Fruit fly (Drosophila melanogaster) whole organism, embryonic: Measurements from ENCODE around the gene Mst85C.
A peak's percentile ranks its signal among the peaks of the same experiment; 100 is the strongest.

Experiments
- Antp ChIP-seq: fragments of 200-800 bp; sonication (Bioruptor generic); optimal IDR thresholded peaks from 3 replicates; lab custom pipeline; 2016; ENCODE audit warnings: missing biosample characterization, missing genetic modification characterization
- Blimp-1 ChIP-seq: fragments of 200-800 bp; sonication (Bioruptor generic); optimal IDR thresholded peaks from 3 replicates; lab custom pipeline; 2018; ENCODE audit warnings: missing biosample characterization, missing genetic modification characterization, mild to moderate bottlenecking, moderate library complexity, missing genetic modification reagents
- CG10209 ChIP-seq: fragments of 200-800 bp; sonication (Bioruptor generic); optimal IDR thresholded peaks from 3 replicates; lab custom pipeline; 2017; ENCODE audit warnings: missing biosample characterization, mild to moderate bottlenecking, missing genetic modification characterization, missing genetic modification reagents
- CG10431 ChIP-seq: fragments of 200-800 bp; sonication (Bioruptor generic); optimal IDR thresholded peaks from 3 replicates; lab custom pipeline; 2018; ENCODE audit warnings: missing biosample characterization, mild to moderate bottlenecking, missing genetic modification characterization
- CG11723 ChIP-seq: fragments of 200-800 bp; sonication (Bioruptor generic); optimal IDR thresholded peaks from 2 replicates; lab custom pipeline; 2017; ENCODE audit warnings: missing biosample characterization, mild to moderate bottlenecking, missing genetic modification characterization
- CG12236 ChIP-seq: fragments of 200-800 bp; sonication (Bioruptor generic); optimal IDR thresholded peaks from 2 replicates; lab custom pipeline; 2016; ENCODE audit warnings: missing biosample characterization, missing genetic modification characterization
- CG1233 ChIP-seq: fragments of 200-800 bp; sonication (Bioruptor generic); optimal IDR thresholded peaks from 4 replicates; lab custom pipeline; 2018; ENCODE audit warnings: missing biosample characterization, mild to moderate bottlenecking, missing genetic modification characterization
- CG12391 ChIP-seq: fragments of 200-800 bp; sonication (Bioruptor generic); optimal IDR thresholded peaks from 3 replicates; lab custom pipeline; 2018; ENCODE audit warnings: missing biosample characterization, mild to moderate bottlenecking, missing genetic modification characterization, moderate library complexity
- CG12769 ChIP-seq: fragments of 200-800 bp; sonication (Bioruptor generic); optimal IDR thresholded peaks from 2 replicates; lab custom pipeline; 2019; ENCODE audit warnings: missing biosample characterization, mild to moderate bottlenecking, missing genetic modification characterization, moderate library complexity
- CG14667 ChIP-seq: fragments of 200-800 bp; sonication (Bioruptor generic); IDR thresholded peaks from 2 replicates; pipeline ENCODE4 v1.3.6; 2022; ENCODE audit warnings: missing biosample characterization, missing genetic modification characterization
- CG14710 ChIP-seq: fragments of 200-800 bp; sonication (Bioruptor generic); optimal IDR thresholded peaks from 3 replicates; lab custom pipeline; 2019; ENCODE audit warnings: missing biosample characterization, mild to moderate bottlenecking, missing genetic modification characterization, moderate library complexity
- CG15073 ChIP-seq: fragments of 200-800 bp; sonication (Bioruptor generic); optimal IDR thresholded peaks from 2 replicates; lab custom pipeline; 2016; ENCODE audit warnings: missing biosample characterization, missing genetic modification characterization
- CG15514 ChIP-seq: fragments of 200-800 bp; sonication (Bioruptor generic); optimal IDR thresholded peaks from 3 replicates; lab custom pipeline; 2017; ENCODE audit warnings: missing biosample characterization, missing genetic modification characterization, mild to moderate bottlenecking, moderate library complexity, missing genetic modification reagents
- CG15696 ChIP-seq: fragments of 200-800 bp; sonication (Bioruptor generic); optimal IDR thresholded peaks from 2 replicates; lab custom pipeline; 2019; ENCODE audit warnings: missing biosample characterization, mild to moderate bottlenecking, missing genetic modification characterization, moderate library complexity
- CG16815 ChIP-seq: fragments of 200-800 bp; sonication (Bioruptor generic); optimal IDR thresholded peaks from 3 replicates; lab custom pipeline; 2017; ENCODE audit warnings: missing biosample characterization, mild to moderate bottlenecking, missing genetic modification characterization
- CG16863 ChIP-seq: fragments of 200-800 bp; sonication (Bioruptor generic); optimal IDR thresholded peaks from 3 replicates; lab custom pipeline; 2016; ENCODE audit warnings: missing biosample characterization, missing genetic modification characterization
- CG1792 ChIP-seq: fragments of 200-800 bp; sonication (Bioruptor generic); optimal IDR thresholded peaks from 2 replicates; lab custom pipeline; 2016; ENCODE audit warnings: missing biosample characterization, missing genetic modification characterization
- CG1832 ChIP-seq: fragments of 200-800 bp; sonication (Bioruptor generic); optimal IDR thresholded peaks from 2 replicates; lab custom pipeline; 2017; ENCODE audit warnings: missing biosample characterization, mild to moderate bottlenecking, missing genetic modification characterization, inconsistent platforms
- CG18476 ChIP-seq: fragments of 200-800 bp; sonication (Bioruptor generic); optimal IDR thresholded peaks from 2 replicates; lab custom pipeline; 2016; ENCODE audit warnings: missing biosample characterization, mild to moderate bottlenecking, missing genetic modification characterization
- CG18619 ChIP-seq: fragments of 200-800 bp; sonication (Bioruptor generic); optimal IDR thresholded peaks from 3 replicates; lab custom pipeline; 2017; ENCODE audit warnings: missing biosample characterization, mild to moderate bottlenecking, missing genetic modification characterization
- CG2202 ChIP-seq: fragments of 200-800 bp; sonication (Bioruptor generic); optimal IDR thresholded peaks from 2 replicates; lab custom pipeline; 2018; ENCODE audit warnings: missing biosample characterization, mild to moderate bottlenecking, missing genetic modification characterization
- CG34376 ChIP-seq: fragments of 200-800 bp; sonication (Bioruptor generic); optimal IDR thresholded peaks from 2 replicates; lab custom pipeline; 2018; ENCODE audit warnings: missing biosample characterization, mild to moderate bottlenecking, missing genetic modification characterization
- CG4820 ChIP-seq: fragments of 200-800 bp; sonication (Bioruptor generic); optimal IDR thresholded peaks from 3 replicates; lab custom pipeline; 2016; ENCODE audit warnings: missing biosample characterization, missing genetic modification characterization
- CG6654 ChIP-seq: fragments of 200-800 bp; sonication (Bioruptor generic); optimal IDR thresholded peaks from 2 replicates; lab custom pipeline; 2017; ENCODE audit warnings: missing biosample characterization, mild to moderate bottlenecking, missing genetic modification characterization
- CG7556 ChIP-seq: fragments of 200-800 bp; sonication (Bioruptor generic); optimal IDR thresholded peaks from 2 replicates; lab custom pipeline; 2017; ENCODE audit warnings: missing biosample characterization, mild to moderate bottlenecking, missing genetic modification characterization
- CG8388 ChIP-seq: fragments of 200-800 bp; sonication (Bioruptor generic); optimal IDR thresholded peaks from 2 replicates; lab custom pipeline; 2019; ENCODE audit warnings: missing biosample characterization, mild to moderate bottlenecking, missing genetic modification characterization, moderate library complexity
- CG9932 ChIP-seq: fragments of 200-800 bp; sonication (Bioruptor generic); IDR thresholded peaks from 2 replicates; pipeline ENCODE4 v1.3.6; 2022; ENCODE audit warnings: missing biosample characterization, missing genetic modification characterization
- Dbx ChIP-seq: fragments of 200-800 bp; sonication (Bioruptor generic); IDR thresholded peaks from 3 replicates; pipeline ENCODE4 v1.3.6; 2022; ENCODE audit warnings: missing biosample characterization, missing genetic modification characterization
- Dp ChIP-seq: fragments of 200-800 bp; sonication (Bioruptor generic); optimal IDR thresholded peaks from 2 replicates; lab custom pipeline; 2018; ENCODE audit warnings: missing biosample characterization, mild to moderate bottlenecking, missing genetic modification characterization, moderate library complexity
- Fer3 ChIP-seq: fragments of 200-800 bp; sonication (Bioruptor generic); optimal IDR thresholded peaks from 2 replicates; lab custom pipeline; 2018; ENCODE audit warnings: missing biosample characterization, mild to moderate bottlenecking, missing genetic modification characterization, moderate library complexity
- Jarid2 ChIP-seq: fragments of 200-800 bp; sonication (Bioruptor generic); optimal IDR thresholded peaks from 3 replicates; lab custom pipeline; 2017; ENCODE audit warnings: mild to moderate bottlenecking, missing biosample characterization, missing genetic modification reagents, missing genetic modification characterization
- Lpt ChIP-seq: fragments of >200 bp; optimal IDR thresholded peaks from 2 replicates; lab custom pipeline; 2018; ENCODE audit warnings: missing biosample characterization, missing genetic modification characterization
- Mad ChIP-seq: fragments of 200-800 bp; sonication (Bioruptor generic); optimal IDR thresholded peaks from 2 replicates; lab custom pipeline; 2016; ENCODE audit warnings: missing biosample characterization, missing genetic modification characterization
- Opbp ChIP-seq: fragments of 200-800 bp; sonication (Bioruptor generic); IDR thresholded peaks from 3 replicates; pipeline ENCODE4 v1.3.6; 2022; ENCODE audit warnings: missing biosample characterization, missing genetic modification characterization; ENCODE audit not compliant: partially characterized antibody
- Pdp1 ChIP-seq, 2 experiments: fragments of 200-800 bp; sonication (Bioruptor generic); optimal IDR thresholded peaks; 3 replicates each; lab custom pipeline; 2016; ENCODE audit warnings: missing biosample characterization in 2 of 2, missing genetic modification characterization in 2 of 2, mild to moderate bottlenecking in 1 of 2, moderate library complexity in 1 of 2
- Sox102F ChIP-seq: fragments of 200-800 bp; sonication (Bioruptor generic); optimal IDR thresholded peaks from 2 replicates; lab custom pipeline; 2018; ENCODE audit warnings: missing biosample characterization, mild to moderate bottlenecking, missing genetic modification characterization, moderate library complexity
- TFAM ChIP-seq: fragments of 200-800 bp; sonication (Bioruptor generic); optimal IDR thresholded peaks from 2 replicates; lab custom pipeline; 2017; ENCODE audit warnings: missing biosample characterization, missing genetic modification characterization, inconsistent platforms
- abd-A ChIP-seq: fragments of 200-800 bp; sonication (Bioruptor generic); optimal IDR thresholded peaks from 3 replicates; lab custom pipeline; 2019; ENCODE audit warnings: missing biosample characterization, mild to moderate bottlenecking, missing genetic modification characterization, moderate library complexity
- cas ChIP-seq: fragments of 200-800 bp; sonication (Bioruptor generic); IDR thresholded peaks from 2 replicates; pipeline ENCODE4 v1.3.6; 2022; ENCODE audit warnings: missing biosample characterization, missing genetic modification characterization
- esg ChIP-seq: fragments of 200-800 bp; sonication (Bioruptor generic); conservative IDR thresholded peaks from 2 replicates; pipeline ENCODE4 v1.3.6; 2022; ENCODE audit warnings: missing biosample characterization, missing genetic modification characterization
- onecut ChIP-seq: fragments of 200-800 bp; sonication (Bioruptor generic); IDR thresholded peaks from 2 replicates; pipeline ENCODE4 v1.3.6; 2022; ENCODE audit warnings: missing biosample characterization, missing genetic modification characterization
- phol ChIP-seq: fragments of 200-800 bp; sonication (Bioruptor generic); optimal IDR thresholded peaks from 3 replicates; lab custom pipeline; 2018; ENCODE audit warnings: missing biosample characterization, mild to moderate bottlenecking, missing genetic modification characterization, moderate library complexity
- ro ChIP-seq: fragments of 200-800 bp; sonication (Bioruptor generic); IDR thresholded peaks from 2 replicates; pipeline ENCODE4 v1.3.6; 2022; ENCODE audit warnings: missing biosample characterization, missing genetic modification characterization
- row ChIP-seq: fragments of 200-800 bp; sonication (Bioruptor generic); IDR thresholded peaks from 3 replicates; pipeline ENCODE4 v1.3.6; 2022; ENCODE audit warnings: missing biosample characterization, missing genetic modification characterization
- scrt ChIP-seq: fragments of 200-800 bp; sonication (Bioruptor generic); optimal IDR thresholded peaks from 2 replicates; lab custom pipeline; 2018; ENCODE audit warnings: missing biosample characterization, mild to moderate bottlenecking, missing genetic modification characterization, moderate library complexity
- sens ChIP-seq: fragments of 200-800 bp; sonication (Bioruptor generic); peaks from one replicate; lab custom pipeline; 2016; ENCODE audit warnings: missing biosample characterization, missing genetic modification characterization
- tap ChIP-seq: fragments of 200-800 bp; optimal IDR thresholded peaks from 3 replicates; lab custom pipeline; 2019; ENCODE audit warnings: missing biosample characterization, mild to moderate bottlenecking, missing genetic modification characterization, moderate library complexity
- trh ChIP-seq: fragments of 200-800 bp; sonication (Bioruptor generic); optimal IDR thresholded peaks from 2 replicates; lab custom pipeline; 2016; ENCODE audit warnings: missing biosample characterization, missing genetic modification characterization
- vfl ChIP-seq: fragments of 200-800 bp; sonication (Bioruptor generic); optimal IDR thresholded peaks from 2 replicates; lab custom pipeline; 2016; ENCODE audit warnings: missing biosample characterization, missing genetic modification characterization

Gene Mst85C

dm6 chr3R:9054442-9055118, 6.1 kb downstream of the Mst85C start (continued):
- TF ChIP-seq Blimp-1 (GFP tag; lab: Kevin White, UChicago) (peak; percentile 76), CG16863 (no peak), CG4820 (GFP tag; lab: Kevin White, UChicago) (peak; percentile 54), Sox102F (peak; percentile 85), CG12391 (peak; percentile 78), CG1832 (GFP tag; lab: Kevin White, UChicago) (peak; percentile 26), sens (no peak), TFAM (GFP tag; lab: Kevin White, UChicago) (peak; percentile 6), CG12236 (no peak), CG11723 (peak; percentile 20), CG10431 (no peak), CG15073 (GFP tag; lab: Kevin White, UChicago) (peak; percentile 31), tap (tag; lab: Kevin White, UChicago) (peak; percentile 51), CG1233 (peak; percentile 48), Opbp (GFP tag; lab: Robert Waterston, UW) (no peak), CG18476 (GFP tag; lab: Kevin White, UChicago) (peak; percentile 36), Antp (GFP tag; lab: Kevin White, UChicago) (no peak), CG10209 (peak; percentile 71), CG9932 (GFP tag; lab: Robert Waterston, UW) (no peak), Jarid2 (GFP tag; lab: Kevin White, UChicago) (no peak), CG18619 (GFP tag; lab: Kevin White, UChicago) (peak; percentile 62), scrt (GFP tag; lab: Kevin White, UChicago) (peak; percentile 65), trh (GFP tag; lab: Kevin White, UChicago) (peak; percentile 36), CG15696 (tag; lab: Kevin White, UChicago) (peak; percentile 24), Fer3 (peak; percentile 87), esg (GFP tag; lab: Robert Waterston, UW) (no peak), CG16815 (peak; percentile 49), onecut (peak; percentile 65), ro (GFP tag; lab: Robert Waterston, UW) (no peak), row (GFP tag; lab: Robert Waterston, UW) (no peak), CG7556 (peak; percentile 71), CG15514 (GFP tag; lab: Kevin White, UChicago) (peak; percentile 78), CG8388 (GFP tag; lab: Kevin White, UChicago) (peak; percentile 53), Dbx (no peak), Mad (no peak), cas (GFP tag; lab: Robert Waterston, UW) (no peak), Pdp1 (GFP tag; optimal IDR thresholded peaks at IDR 0.05; lab: Kevin White, UChicago) (peak in 1 of 2 experiments; percentile 77), CG1792 (GFP tag; lab: Kevin White, UChicago) (no peak), Dp (GFP tag; lab: Kevin White, UChicago) (no peak), abd-A (tag; lab: Kevin White, UChicago) (peak; percentile 95), CG14667 (no peak), phol (tag; lab: Kevin White, UChicago) (peak; percentile 65), vfl (GFP tag; lab: Kevin White, UChicago) (peak; percentile 71), CG6654 (peak; percentile 44), CG2202 (tag; lab: Kevin White, UChicago) (peak; percentile 3), CG34376 (GFP tag; lab: Kevin White, UChicago) (peak; percentile 64), CG12769 (tag; lab: Kevin White, UChicago) (peak; percentile 94), Lpt (no peak), CG14710 (tag; lab: Kevin White, UChicago) (peak; percentile 15)
